Worm (Caenorhabditis elegans) whole organism, L2 larva: ENCODE results near the gene W01B6.4.
A peak's percentile ranks its signal among the peaks of the same experiment; 100 is the strongest.

Experiments used
- C34F6.9 ChIP-seq: fragments of 150-350 bp; optimal IDR thresholded peaks from 2 replicates; lab custom pipeline; 2014; ENCODE audit warnings: missing biosample characterization, missing genetic modification characterization
- F13H6.1 ChIP-seq: sonication (generic microtip); optimal IDR thresholded peaks from 2 replicates; lab custom pipeline; 2016; ENCODE audit warnings: missing genetic modification characterization, missing compliant biosample characterization
- R02D3.7 ChIP-seq: fragments of 150-350 bp; optimal IDR thresholded peaks from 2 replicates; lab custom pipeline; 2014; ENCODE audit warnings: missing biosample characterization, missing genetic modification characterization
- ZK546.5 ChIP-seq: sonication (generic microtip); optimal IDR thresholded peaks from 2 replicates; lab custom pipeline; 2017; ENCODE audit warnings: missing biosample characterization, missing genetic modification characterization
- aly-2 ChIP-seq: fragments of 150-350 bp; optimal IDR thresholded peaks from 2 replicates; lab custom pipeline; 2014; ENCODE audit warnings: missing biosample characterization, missing genetic modification characterization
- ama-1 ChIP-seq: fragments of 150-350 bp; optimal IDR thresholded peaks from 2 replicates; lab custom pipeline; 2018; ENCODE audit warnings: inconsistent platforms
- blmp-1 ChIP-seq: sonication (generic microtip); optimal IDR thresholded peaks from 2 replicates; lab custom pipeline; 2017; ENCODE audit warnings: missing genetic modification characterization, mild to moderate bottlenecking, missing compliant biosample characterization, antibody characterized with exemption, moderate library complexity; ENCODE audit not compliant: insufficient read depth
- ceh-16 ChIP-seq: fragments of 150-350 bp; optimal IDR thresholded peaks from 2 replicates; lab custom pipeline; 2014; ENCODE audit warnings: missing biosample characterization, missing genetic modification characterization
- ceh-82 ChIP-seq: fragments of 150-350 bp; optimal IDR thresholded peaks from 2 replicates; lab custom pipeline; 2014; ENCODE audit warnings: missing biosample characterization, missing genetic modification characterization
- dmd-4 ChIP-seq: sonication (generic microtip); optimal IDR thresholded peaks from 2 replicates; lab custom pipeline; 2017; ENCODE audit warnings: missing biosample characterization, missing genetic modification characterization
- elt-3 ChIP-seq: sonication (generic microtip); optimal IDR thresholded peaks from 2 replicates; lab custom pipeline; 2017; ENCODE audit warnings: missing biosample characterization, missing genetic modification characterization
- fos-1 ChIP-seq: fragments of 150-350 bp; optimal IDR thresholded peaks from 2 replicates; lab custom pipeline; 2014; ENCODE audit warnings: missing biosample characterization, missing genetic modification characterization
- lin-13 ChIP-seq: fragments of 150-350 bp; optimal IDR thresholded peaks from 2 replicates; lab custom pipeline; 2014; ENCODE audit warnings: missing biosample characterization, missing genetic modification reagents, missing genetic modification characterization
- lsy-2 ChIP-seq, 2 experiments: fragments of 150-350 bp in 1 of 2; sonication (generic microtip) in 1 of 2; optimal IDR thresholded peaks; 2 replicates each; lab custom pipeline; 2014 to 2017; ENCODE audit warnings: missing biosample characterization in 2 of 2, missing genetic modification characterization in 2 of 2
- mab-5 ChIP-seq: fragments of 150-350 bp; optimal IDR thresholded peaks from 2 replicates; lab custom pipeline; 2014; ENCODE audit warnings: missing biosample characterization, missing genetic modification characterization
- mbf-1 ChIP-seq: sonication (generic microtip); optimal IDR thresholded peaks from 2 replicates; lab custom pipeline; 2017; ENCODE audit warnings: missing biosample characterization, missing genetic modification characterization
- mdl-1 ChIP-seq, 2 experiments: fragments of 150-350 bp in 1 of 2; sonication (generic microtip) in 1 of 2; optimal IDR thresholded peaks; 2 replicates each; lab custom pipeline; 2017; ENCODE audit warnings: missing biosample characterization in 2 of 2, missing genetic modification characterization in 2 of 2
- nhr-10 ChIP-seq: sonication (generic microtip); optimal IDR thresholded peaks from 2 replicates; lab custom pipeline; 2017; ENCODE audit warnings: missing biosample characterization, missing genetic modification characterization
- nhr-11 ChIP-seq: fragments of 150-350 bp; optimal IDR thresholded peaks from 2 replicates; lab custom pipeline; 2014; ENCODE audit warnings: missing biosample characterization, missing genetic modification characterization
- nhr-12 ChIP-seq: fragments of 150-350 bp; optimal IDR thresholded peaks from 2 replicates; lab custom pipeline; 2014; ENCODE audit warnings: missing biosample characterization, missing genetic modification characterization
- nhr-129 ChIP-seq: fragments of 150-350 bp; optimal IDR thresholded peaks from 2 replicates; lab custom pipeline; 2014; ENCODE audit warnings: missing biosample characterization, missing genetic modification characterization
- nhr-21 ChIP-seq: fragments of 150-350 bp; optimal IDR thresholded peaks from 2 replicates; lab custom pipeline; 2014; ENCODE audit warnings: missing biosample characterization, missing genetic modification characterization
- nhr-23 ChIP-seq: fragments of 150-350 bp; optimal IDR thresholded peaks from 2 replicates; lab custom pipeline; 2014; ENCODE audit warnings: missing biosample characterization, missing genetic modification reagents, missing genetic modification characterization
- nhr-237 ChIP-seq: fragments of 150-350 bp; optimal IDR thresholded peaks from 2 replicates; lab custom pipeline; 2014; ENCODE audit warnings: missing biosample characterization, missing genetic modification characterization
- nhr-6 ChIP-seq: fragments of 150-350 bp; optimal IDR thresholded peaks from 2 replicates; lab custom pipeline; 2014; ENCODE audit warnings: missing biosample characterization, missing genetic modification characterization
- peb-1 ChIP-seq: fragments of 150-350 bp; optimal IDR thresholded peaks from 2 replicates; lab custom pipeline; 2014; ENCODE audit warnings: missing biosample characterization, missing genetic modification characterization
- sem-4 ChIP-seq: fragments of 150-350 bp; optimal IDR thresholded peaks from 2 replicates; lab custom pipeline; 2014; ENCODE audit warnings: missing biosample characterization, missing genetic modification reagents, missing genetic modification characterization
- skn-1 ChIP-seq: sonication (generic microtip); optimal IDR thresholded peaks from 2 replicates; lab custom pipeline; 2017; ENCODE audit warnings: missing biosample characterization, missing genetic modification characterization
- sma-3 ChIP-seq: sonication (generic microtip); optimal IDR thresholded peaks from 2 replicates; lab custom pipeline; 2016; ENCODE audit warnings: missing genetic modification reagents, missing genetic modification characterization, missing compliant biosample characterization
- unc-39 ChIP-seq: fragments of 150-350 bp; optimal IDR thresholded peaks from 2 replicates; lab custom pipeline; 2014; ENCODE audit warnings: missing biosample characterization, missing genetic modification characterization
- unc-62 ChIP-seq: fragments of 150-350 bp; optimal IDR thresholded peaks from 2 replicates; lab custom pipeline; 2014; ENCODE audit warnings: missing biosample characterization, missing genetic modification reagents, missing genetic modification characterization
- zag-1 ChIP-seq: fragments of 150-350 bp; optimal IDR thresholded peaks from 2 replicates; lab custom pipeline; 2014; ENCODE audit warnings: missing biosample characterization, missing genetic modification characterization
- ztf-1 ChIP-seq: fragments of 200-800 bp; sonication (Bioruptor generic); conservative IDR thresholded peaks from 2 replicates; pipeline ENCODE4 v1.3.6; 2022; ENCODE audit warnings: missing genetic modification characterization, missing compliant biosample characterization
- ztf-4 ChIP-seq: fragments of 150-350 bp; optimal IDR thresholded peaks from 2 replicates; lab custom pipeline; 2014; ENCODE audit warnings: missing biosample characterization, missing genetic modification characterization

Gene W01B6.4

DNA sequence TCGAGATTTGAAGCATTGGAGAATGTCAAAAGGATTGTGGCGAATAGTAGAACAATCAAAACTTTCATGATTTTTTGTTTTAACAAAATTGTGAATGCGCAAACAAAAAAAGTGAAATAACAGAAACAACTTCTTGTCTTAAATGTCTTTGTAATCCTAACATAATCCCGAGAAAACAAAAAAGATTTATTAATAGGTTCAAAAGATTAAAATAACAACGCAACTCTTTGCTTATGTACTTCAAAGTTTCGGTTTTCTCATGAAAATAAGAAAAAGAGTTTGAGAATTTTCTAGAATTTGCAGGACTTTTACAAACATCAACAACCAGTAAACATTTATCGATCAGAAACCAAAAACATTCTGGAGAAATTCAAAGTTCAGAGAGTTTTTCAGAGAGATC lies 14.5 kb downstream of the W01B6.4 start, which contains the start of gene ttr-39:
ttr-39 (minus strand) TSS at position 101 of the 400 bp plus-strand sequence.
- TF ChIP-seq sma-3 (GFP tag; lab: Kevin White, UChicago) (no peak), nhr-21 (no peak), elt-3 (tag; lab: Kevin White, UChicago) (no peak), aly-2 (tag; lab: Kevin White, UChicago) (no peak), nhr-11 (no peak)

DNA sequence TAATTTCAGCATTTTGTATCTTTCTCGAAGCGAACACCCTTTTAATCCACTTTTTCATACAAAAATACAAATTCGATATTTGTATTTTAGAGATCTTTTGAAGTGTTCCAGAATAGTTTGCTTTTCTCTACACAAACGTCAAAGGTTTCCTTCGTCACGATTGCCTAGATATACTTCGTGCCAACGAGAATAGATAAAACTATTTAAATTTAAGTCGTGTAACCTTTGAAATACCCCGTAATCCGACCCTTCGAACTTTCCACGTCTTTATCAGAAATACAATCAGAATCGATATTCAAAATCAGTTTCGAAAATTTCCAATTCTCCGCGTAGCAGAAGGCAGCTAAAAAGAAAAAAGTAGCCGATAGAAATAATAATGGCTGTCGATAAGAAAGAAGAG lies 15.1 kb downstream of the W01B6.4 start, which contains the start of gene ttbk-5:
ttbk-5 (plus strand) TSS at position 301 of the 400 bp plus-strand sequence.
- TF ChIP-seq aly-2 (tag; lab: Kevin White, UChicago) (no peak), ceh-82 (tag; lab: Kevin White, UChicago) (no peak), dmd-4 (tag; lab: Kevin White, UChicago) (no peak), nhr-11 (no peak), unc-62 (no peak), nhr-23 (tag; lab: Kevin White, UChicago) (no peak), R02D3.7 (tag; lab: Kevin White, UChicago) (no peak), mbf-1 (tag; lab: Kevin White, UChicago) (no peak), nhr-129 (no peak), nhr-10 (tag; lab: Kevin White, UChicago) (no peak), mdl-1 (tag; optimal IDR thresholded peaks at IDR 0.05; lab: Kevin White, UChicago) (no peak), ZK546.5 (tag; lab: Kevin White, UChicago) (no peak), F13H6.1 (tag; lab: Kevin White, UChicago) (no peak), unc-39 (tag; lab: Kevin White, UChicago) (no peak), peb-1 (tag; lab: Kevin White, UChicago) (no peak), nhr-6 (tag; lab: Kevin White, UChicago) (no peak), C34F6.9 (tag; lab: Kevin White, UChicago) (no peak), ama-1 (no peak), mab-5 (tag; lab: Kevin White, UChicago) (no peak), ztf-1 (no peak)

ce11 chrIV:10095171-10095570 lies 19.9 kb downstream of the W01B6.4 start, which contains the start of the genes C04G2.5 and msp-36:
Gene C04G2.5, minus strand, starts transcription at chrIV:10095271.
Gene msp-36, plus strand, starts transcription at chrIV:10095433.
- TF ChIP-seq mdl-1 (tag; optimal IDR thresholded peaks at IDR 0.05; lab: Kevin White, UChicago) (no peak), skn-1 (tag; lab: Kevin White, UChicago) (no peak), nhr-10 (tag; lab: Kevin White, UChicago) (no peak), unc-62 (no peak), lsy-2 (tag; optimal IDR thresholded peaks at IDR 0.05; lab: Kevin White, UChicago) (no peak), blmp-1 (no peak), fos-1 (tag; lab: Kevin White, UChicago) (no peak), lin-13 (GFP tag; lab: Kevin White, UChicago) (no peak)
- TF ChIP-seq, all 48 proteins: peak for 0

DNA sequence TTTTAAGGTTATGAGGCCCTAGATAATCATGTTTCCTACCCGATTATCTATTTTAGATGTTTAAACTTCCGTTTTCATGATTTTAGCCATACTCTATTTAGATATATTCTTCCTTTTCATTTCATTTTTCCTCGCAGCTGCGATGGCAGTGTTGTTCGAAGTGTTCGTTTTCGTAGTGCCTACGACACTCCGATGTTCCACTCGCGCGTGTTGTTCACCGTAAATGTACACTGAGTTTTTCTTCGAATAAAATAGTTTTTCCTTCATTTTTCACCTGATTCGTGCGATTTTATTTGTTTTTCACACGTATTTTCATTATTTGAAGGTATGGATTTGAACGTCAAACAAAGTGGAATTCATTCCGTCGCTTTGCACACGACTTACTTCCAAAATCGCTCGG lies 21.6 kb downstream of the W01B6.4 start, which contains the start of gene dis-3:
dis-3 (plus strand) TSS at position 322 of the 400 bp plus-strand sequence.
- no peak for TF ChIP-seq ztf-1
- no peak for TF ChIP-seq F13H6.1 (tag; lab: Kevin White, UChicago)
- TF ChIP-seq R02D3.7 (tag; lab: Kevin White, UChicago): peak; percentile 55
- TF ChIP-seq lin-13 (GFP tag; lab: Kevin White, UChicago): no peak

DNA sequence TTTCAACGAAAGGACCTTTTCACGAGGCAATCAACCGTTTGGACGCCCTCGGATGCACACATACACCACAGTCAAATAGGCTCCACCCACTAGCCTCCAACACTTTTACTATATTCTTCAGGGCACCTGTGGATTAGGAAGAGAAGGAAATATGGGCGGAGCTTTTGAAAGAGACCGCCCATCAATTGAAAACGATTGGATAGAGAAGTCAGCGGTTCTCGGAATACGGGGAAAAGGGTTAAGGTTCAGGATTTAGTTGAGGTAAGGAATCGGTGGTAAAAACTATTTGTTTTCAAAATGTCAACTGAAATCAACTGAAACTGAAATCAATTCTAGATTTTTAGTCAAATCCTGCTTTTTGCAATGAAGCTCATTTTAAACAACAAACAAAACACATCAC lies 35.2 kb downstream of the W01B6.4 start, which contains the start of gene egl-38:
egl-38 (minus strand) TSS at position 101 of the 400 bp plus-strand sequence.
- TF ChIP-seq ztf-4 (tag; lab: Kevin White, UChicago): no peak
- no peak for TF ChIP-seq elt-3 (tag; lab: Kevin White, UChicago)
- TF ChIP-seq fos-1 (tag; lab: Kevin White, UChicago): no peak
- TF ChIP-seq nhr-12 (tag; lab: Kevin White, UChicago): no peak
- TF ChIP-seq aly-2 (tag; lab: Kevin White, UChicago): no peak
- TF ChIP-seq mab-5 (tag; lab: Kevin White, UChicago): no peak
- TF ChIP-seq nhr-237 (tag; lab: Kevin White, UChicago): no peak
- no peak for TF ChIP-seq ceh-16 (tag; lab: Kevin White, UChicago)
- no peak for TF ChIP-seq zag-1 (tag; lab: Kevin White, UChicago)
- TF ChIP-seq sem-4: no peak
- TF ChIP-seq nhr-11: no peak
- TF ChIP-seq, all 48 proteins: peak for 0
